Fruit fly (Drosophila melanogaster) Kc167 (cell line): ENCODE measurements around the gene CG43965.

ENCODE experiments used
- Myc ChIP-seq: fragments of >200 bp; optimal IDR thresholded peaks from 2 replicates; lab custom pipeline; 2017; ENCODE audit warnings: missing external identifiers
- Sin3A ChIP-seq: fragments of >200 bp; optimal IDR thresholded peaks from 2 replicates; lab custom pipeline; 2018; ENCODE audit warnings: missing external identifiers
- h ChIP-seq: fragments of >200 bp; optimal IDR thresholded peaks from 3 replicates; lab custom pipeline; 2018; ENCODE audit warnings: missing external identifiers
- psq ChIP-seq: fragments of >200 bp; optimal IDR thresholded peaks from 2 replicates; lab custom pipeline; 2017; ENCODE audit warnings: missing external identifiers
- ttk ChIP-seq: sonication (Bioruptor generic); optimal IDR thresholded peaks from 2 replicates; lab custom pipeline; 2017; ENCODE audit warnings: missing external identifiers

DNA sequence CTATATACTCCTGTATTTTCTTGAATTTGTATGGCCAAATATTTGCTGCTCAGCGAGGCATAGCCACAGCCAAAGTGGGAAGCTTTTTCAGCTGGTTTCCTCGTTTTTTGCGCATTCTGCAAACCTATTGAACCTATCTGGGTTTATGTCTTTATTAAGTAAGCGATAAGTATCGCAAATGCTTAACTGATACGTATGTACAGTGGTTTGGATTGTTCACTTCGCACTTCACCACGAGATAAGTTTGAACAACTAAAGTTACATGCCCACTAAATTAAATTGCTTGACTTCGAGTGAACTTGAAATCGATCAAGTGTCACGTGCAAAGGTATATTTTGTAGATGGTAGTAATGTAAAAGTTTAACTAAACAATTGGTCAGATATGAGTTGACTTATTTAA, 48.1 kb upstream of the CG43965 start:
- TF ChIP-seq Sin3A (lab: Kevin White, UChicago), result no peak
- no peak for TF ChIP-seq h (lab: Kevin White, UChicago)
- no peak for TF ChIP-seq ttk (lab: Kevin White, UChicago)
- TF ChIP-seq psq, result no peak
- no peak for TF ChIP-seq Myc (lab: Kevin White, UChicago)
